Worm (Caenorhabditis elegans): Measurements from ENCODE around the gene unc-4.

Gene unc-4

DNA sequence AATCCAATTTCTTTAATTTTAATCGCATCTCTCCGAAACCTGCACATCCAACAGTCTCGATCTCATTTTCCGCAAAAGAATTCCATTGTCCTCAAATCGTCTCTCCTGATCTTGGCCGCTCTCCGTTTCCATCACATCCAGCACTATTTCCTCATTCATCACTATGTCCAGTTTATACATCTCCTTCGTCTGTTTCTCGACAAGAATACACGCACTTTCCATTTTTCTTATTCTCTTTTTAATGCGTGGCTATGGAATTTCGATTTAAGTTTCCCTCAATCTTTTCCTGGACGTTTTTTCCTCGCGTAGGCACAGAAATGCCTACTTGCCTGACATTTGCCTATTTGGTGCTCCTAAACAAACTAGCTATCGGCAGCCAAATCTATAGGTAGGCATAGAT, 20.4 kb downstream of the unc-4 start:
- TF ChIP-seq C38D4.7 (GFP tag; optimal IDR thresholded peaks at IDR 0.05) (no peak), syd-9 (tag; optimal IDR thresholded peaks at IDR 0.05) (no peak), nhr-11 (tag; optimal IDR thresholded peaks at IDR 0.05) (no peak), ceh-19 (GFP tag; optimal IDR thresholded peaks at IDR 0.05) (no peak), ceh-18 (tag; optimal IDR thresholded peaks at IDR 0.05) (no peak), ref-2 (tag; optimal IDR thresholded peaks at IDR 0.05) (no peak), tbx-2 (tag; optimal IDR thresholded peaks at IDR 0.05) (no peak), ceh-45 (GFP tag; IDR thresholded peaks at IDR 0.05) (no peak), fkh-10 (GFP tag; optimal IDR thresholded peaks at IDR 0.05) (no peak), ets-4 (tag; optimal IDR thresholded peaks at IDR 0.05) (no peak), hlh-15 (tag; optimal IDR thresholded peaks at IDR 0.05) (no peak), ceh-14 (tag; optimal IDR thresholded peaks at IDR 0.05) (no peak), hlh-30 (tag; optimal IDR thresholded peaks at IDR 0.05; ENCODE audit: insufficient read depth) (no peak)

DNA sequence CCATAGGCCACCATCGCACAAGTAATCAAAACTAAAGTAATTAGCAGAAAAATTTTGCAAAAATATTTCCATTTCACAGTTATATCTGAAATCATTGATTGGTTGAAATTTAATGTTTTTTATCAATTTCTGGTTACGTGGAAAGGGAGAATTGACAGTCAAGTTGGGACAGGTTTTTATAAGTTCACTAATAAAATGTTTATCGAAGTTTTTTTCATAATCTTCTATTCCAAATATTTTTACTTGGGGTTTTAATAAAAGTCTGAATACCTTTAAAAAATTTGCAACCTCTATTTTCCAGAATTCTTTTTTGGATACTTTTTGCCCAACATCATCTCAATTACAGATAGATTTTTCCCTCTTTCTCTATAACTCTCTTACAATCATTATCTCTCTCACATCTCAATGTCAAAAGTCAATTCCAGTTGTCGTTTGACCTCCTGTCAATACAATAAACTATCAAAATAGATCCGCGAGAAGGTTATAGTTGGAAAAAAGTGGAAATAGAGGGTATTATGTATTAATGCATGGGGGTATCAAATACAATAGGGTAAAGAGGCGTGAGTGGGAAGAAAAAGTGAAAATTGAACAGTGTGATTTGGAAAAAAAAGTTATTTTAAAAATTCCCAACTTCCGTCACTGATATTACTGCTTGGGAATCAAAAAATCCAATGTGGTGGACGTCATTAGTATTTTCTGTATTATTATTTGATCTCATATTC, 25.5 kb downstream of the unc-4 start, which contains the start of the genes chil-2 and ctsa-3.2:
Gene chil-2, minus strand, starts transcription at position 101 of the 722 bp plus-strand sequence.
Gene ctsa-3.2, plus strand, starts transcription at position 672 of the 722 bp plus-strand sequence.
- TF ChIP-seq ttx-3 (tag; optimal IDR thresholded peaks at IDR 0.05) (no peak), ama-1 (optimal IDR thresholded peaks at IDR 0.05) (no peak), nhr-232 (tag; optimal IDR thresholded peaks at IDR 0.05) (no peak), ahr-1 (tag; optimal IDR thresholded peaks at IDR 0.05) (no peak), ceh-22 (tag; optimal IDR thresholded peaks at IDR 0.05) (no peak), ceh-6 (GFP tag; optimal IDR thresholded peaks at IDR 0.05) (no peak), ceh-19 (GFP tag; optimal IDR thresholded peaks at IDR 0.05) (no peak)

DNA sequence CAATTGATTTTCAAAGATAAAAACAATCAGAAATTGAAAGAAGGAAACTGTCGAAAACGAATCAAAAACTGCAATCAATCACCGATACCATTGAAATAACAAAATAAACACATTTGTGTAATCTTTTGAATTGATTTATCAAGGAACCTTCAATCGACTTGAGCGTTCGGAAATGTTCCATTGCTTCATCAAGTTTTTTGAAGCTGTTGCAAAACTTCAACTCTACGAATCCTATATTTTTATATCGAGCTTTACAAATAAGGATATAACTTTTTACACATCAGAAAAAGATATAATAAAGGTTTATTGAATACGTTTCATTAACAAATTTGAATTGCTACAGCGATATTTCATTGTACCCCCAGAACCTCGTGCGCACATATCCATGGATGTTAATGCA, 27.2 kb downstream of the unc-4 start, which contains the start of gene chil-8:
Gene chil-8, minus strand, starts transcription at position 101 of the 400 bp plus-strand sequence.
- TF ChIP-seq pha-2 (tag; optimal IDR thresholded peaks at IDR 0.05) (no peak), ceh-34 (tag; optimal IDR thresholded peaks at IDR 0.05) (no peak), pax-1 (tag; optimal IDR thresholded peaks at IDR 0.05) (no peak), gmeb-2 (tag; optimal IDR thresholded peaks at IDR 0.05) (no peak), ceh-24 (tag; optimal IDR thresholded peaks at IDR 0.05) (no peak), sdc-2 (tag; optimal IDR thresholded peaks at IDR 0.05) (no peak), ama-1 (optimal IDR thresholded peaks at IDR 0.05) (no peak), syd-9 (tag; optimal IDR thresholded peaks at IDR 0.05) (no peak), Y22D7AL.16 (tag; optimal IDR thresholded peaks at IDR 0.05) (no peak), pros-1 (tag; optimal IDR thresholded peaks at IDR 0.05) (no peak), hlh-6 (tag; optimal IDR thresholded peaks at IDR 0.05) (no peak)

DNA sequence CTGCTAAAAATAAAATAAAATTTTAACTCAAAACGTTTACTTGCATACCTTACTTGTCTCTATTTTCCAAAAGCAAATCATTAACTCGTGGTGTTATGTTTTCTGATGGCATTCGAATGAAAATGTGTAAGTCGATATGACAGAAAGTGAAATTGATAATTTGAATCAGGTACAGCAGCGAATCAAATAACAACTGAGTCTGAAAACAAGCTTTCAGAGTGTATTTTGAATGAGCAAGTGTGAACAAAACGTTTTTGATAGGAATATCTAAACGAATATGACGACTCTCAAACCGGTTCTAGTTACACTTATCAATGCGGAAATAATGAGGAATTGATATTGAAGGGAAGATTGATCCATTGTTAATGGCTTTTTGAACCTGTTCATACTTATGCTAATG, 29.1 kb downstream of the unc-4 start, which contains the start of gene chil-7:
Gene chil-7, minus strand, starts transcription at position 112 of the 400 bp plus-strand sequence.
- TF ChIP-seq pax-1 (tag; optimal IDR thresholded peaks at IDR 0.05) = no peak
- TF ChIP-seq pat-9 (tag; optimal IDR thresholded peaks at IDR 0.05) = no peak
- TF ChIP-seq ceh-24 (tag; optimal IDR thresholded peaks at IDR 0.05) = no peak
- TF ChIP-seq nhr-232 (tag; optimal IDR thresholded peaks at IDR 0.05) = no peak
- no peak for TF ChIP-seq C38D4.7 (GFP tag; optimal IDR thresholded peaks at IDR 0.05)
- TF ChIP-seq ref-2 (tag; optimal IDR thresholded peaks at IDR 0.05) = no peak
- TF ChIP-seq pha-4 (tag; optimal IDR thresholded peaks at IDR 0.05) = no peak
- no peak for TF ChIP-seq rnt-1 (tag; optimal IDR thresholded peaks at IDR 0.05)
- no peak for TF ChIP-seq ahr-1 (tag; optimal IDR thresholded peaks at IDR 0.05)
- no peak for TF ChIP-seq ceh-6 (GFP tag; optimal IDR thresholded peaks at IDR 0.05)
- no peak for TF ChIP-seq ztf-16 (tag; optimal IDR thresholded peaks at IDR 0.05)
- TF ChIP-seq ceh-18 (tag; optimal IDR thresholded peaks at IDR 0.05) = no peak
- no peak for TF ChIP-seq gmeb-2 (tag; optimal IDR thresholded peaks at IDR 0.05)
- TF ChIP-seq T23F11.4 (GFP tag; optimal IDR thresholded peaks at IDR 0.05) = no peak
- TF ChIP-seq tbx-2 (tag; optimal IDR thresholded peaks at IDR 0.05) = no peak

DNA sequence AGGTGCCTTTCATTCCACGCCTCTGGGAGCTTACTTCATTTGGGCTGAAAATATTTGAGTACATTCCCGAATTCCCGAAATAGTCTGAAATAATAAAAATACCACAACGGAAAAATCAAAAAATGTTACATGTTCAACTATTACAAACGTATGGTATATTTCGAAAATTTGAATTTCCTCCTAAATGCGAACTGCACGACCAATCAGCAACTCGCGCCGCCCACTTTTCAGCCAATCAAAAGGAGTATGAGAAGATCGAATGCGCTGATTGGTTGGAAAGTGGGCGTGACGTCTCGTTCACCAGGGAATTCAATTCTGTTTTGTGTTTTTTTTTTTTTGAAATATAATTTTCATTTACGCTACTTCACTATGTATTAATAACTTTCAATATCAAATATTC, 31.5 kb downstream of the unc-4 start, which contains the start of gene old-1:
Gene old-1, minus strand, starts transcription at position 50 of the 400 bp plus-strand sequence.
- no peak for TF ChIP-seq unc-42 (tag; optimal IDR thresholded peaks at IDR 0.05)
- no peak for TF ChIP-seq ttx-3 (tag; optimal IDR thresholded peaks at IDR 0.05)
- peak; percentile 65 for TF ChIP-seq nfya-1 (tag; optimal IDR thresholded peaks at IDR 0.05)
- TF ChIP-seq pax-1 (tag; optimal IDR thresholded peaks at IDR 0.05) = no peak

Measured in whole organism, late embryonic.